Worm (Caenorhabditis elegans) whole organism, L2 larva: ENCODE results near the gene str-230.

Experiments
- F13H6.1 ChIP-seq: sonication (generic microtip); optimal IDR thresholded peaks from 2 replicates; lab custom pipeline; 2016; ENCODE audit warnings: missing genetic modification characterization, missing compliant biosample characterization
- lin-13 ChIP-seq: fragments of 150-350 bp; optimal IDR thresholded peaks from 2 replicates; lab custom pipeline; 2014; ENCODE audit warnings: missing biosample characterization, missing genetic modification reagents, missing genetic modification characterization
- lsy-2 ChIP-seq, 2 experiments: fragments of 150-350 bp in 1 of 2; sonication (generic microtip) in 1 of 2; optimal IDR thresholded peaks; 2 replicates each; lab custom pipeline; 2014 to 2017; ENCODE audit warnings: missing biosample characterization in 2 of 2, missing genetic modification characterization in 2 of 2
- unc-39 ChIP-seq: fragments of 150-350 bp; optimal IDR thresholded peaks from 2 replicates; lab custom pipeline; 2014; ENCODE audit warnings: missing biosample characterization, missing genetic modification characterization
- ztf-1 ChIP-seq: fragments of 200-800 bp; sonication (Bioruptor generic); conservative IDR thresholded peaks from 2 replicates; pipeline ENCODE4 v1.3.6; 2022; ENCODE audit warnings: missing genetic modification characterization, missing compliant biosample characterization
- ztf-11 ChIP-seq: sonication (generic microtip); optimal IDR thresholded peaks from 2 replicates; lab custom pipeline; 2017; ENCODE audit warnings: missing biosample characterization, missing genetic modification characterization

- TF ChIP-seq ztf-1 = no peak
- TF ChIP-seq F13H6.1 (tag; lab: Kevin White, UChicago) = no peak
- no peak for TF ChIP-seq lin-13 (GFP tag; lab: Kevin White, UChicago)
- TF ChIP-seq ztf-11 (tag; lab: Kevin White, UChicago) = no peak
- no peak for TF ChIP-seq unc-39
- no peak for TF ChIP-seq lsy-2 (tag; optimal IDR thresholded peaks at IDR 0.05; lab: Kevin White, UChicago)
Measured at ce11 chrV:14176572-14176971, 34.1 kb downstream of the str-230 start.
